Fruit fly (Drosophila melanogaster): ENCODE data around the gene CG43773.

dm6 chr2L:4043052-4043451 is 35.6 kb downstream of the CG43773 start:
- TF ChIP-seq insv (optimal IDR thresholded peaks at IDR 0.05) (no peak), psq (optimal IDR thresholded peaks at IDR 0.05) (no peak)
